Worm (Caenorhabditis elegans): Measurements from ENCODE around the gene H13N06.7.

H13N06.7 gene

ce11 chrX:15493322-15493721 is 9.6 kb upstream of the H13N06.7 start, which contains the start of gene gob-1:
Gene gob-1, plus strand, starts transcription at chrX:15493602.
- TF ChIP-seq nhr-76 (tag; optimal IDR thresholded peaks at IDR 0.05) (no peak), elt-1 (tag; optimal IDR thresholded peaks at IDR 0.05; ENCODE audit: borderline replicate concordance, insufficient read depth) (no peak), hlh-1 (tag; optimal IDR thresholded peaks at IDR 0.05) (no peak), elt-3 (tag; optimal IDR thresholded peaks at IDR 0.05) (no peak), drap-1 (GFP tag; optimal IDR thresholded peaks at IDR 0.05) (no peak), unc-39 (tag; optimal IDR thresholded peaks at IDR 0.05) (no peak), bed-3 (GFP tag; optimal IDR thresholded peaks at IDR 0.05) (no peak), nhr-12 (tag; optimal IDR thresholded peaks at IDR 0.05) (no peak)

DNA sequence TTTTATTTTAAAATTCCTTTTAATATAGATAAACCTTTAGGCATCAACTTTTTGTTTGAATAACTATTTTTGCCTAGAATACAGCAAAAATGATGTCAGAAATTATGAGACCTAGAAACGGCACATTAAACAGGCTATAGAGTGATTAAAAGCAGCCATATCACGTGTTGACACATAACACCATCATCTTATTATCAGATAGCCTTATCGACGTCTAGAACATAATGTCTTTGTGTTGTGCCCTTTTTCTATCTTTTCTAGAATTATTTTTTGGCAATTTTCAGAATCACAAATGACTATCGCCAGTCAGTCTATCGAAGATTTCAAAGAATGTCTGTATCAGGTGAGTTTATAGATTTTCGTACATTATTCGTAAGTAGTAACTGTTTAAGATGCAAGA is 8.8 kb upstream of the H13N06.7 start:
- no peak for TF ChIP-seq tbx-8 (GFP tag; optimal IDR thresholded peaks at IDR 0.05)
- TF ChIP-seq ceh-83 (GFP tag; optimal IDR thresholded peaks at IDR 0.05) = no peak
- TF ChIP-seq elt-1 (tag; optimal IDR thresholded peaks at IDR 0.05; ENCODE audit: borderline replicate concordance, insufficient read depth) = no peak
- TF ChIP-seq elt-3 (tag; optimal IDR thresholded peaks at IDR 0.05) = no peak

DNA sequence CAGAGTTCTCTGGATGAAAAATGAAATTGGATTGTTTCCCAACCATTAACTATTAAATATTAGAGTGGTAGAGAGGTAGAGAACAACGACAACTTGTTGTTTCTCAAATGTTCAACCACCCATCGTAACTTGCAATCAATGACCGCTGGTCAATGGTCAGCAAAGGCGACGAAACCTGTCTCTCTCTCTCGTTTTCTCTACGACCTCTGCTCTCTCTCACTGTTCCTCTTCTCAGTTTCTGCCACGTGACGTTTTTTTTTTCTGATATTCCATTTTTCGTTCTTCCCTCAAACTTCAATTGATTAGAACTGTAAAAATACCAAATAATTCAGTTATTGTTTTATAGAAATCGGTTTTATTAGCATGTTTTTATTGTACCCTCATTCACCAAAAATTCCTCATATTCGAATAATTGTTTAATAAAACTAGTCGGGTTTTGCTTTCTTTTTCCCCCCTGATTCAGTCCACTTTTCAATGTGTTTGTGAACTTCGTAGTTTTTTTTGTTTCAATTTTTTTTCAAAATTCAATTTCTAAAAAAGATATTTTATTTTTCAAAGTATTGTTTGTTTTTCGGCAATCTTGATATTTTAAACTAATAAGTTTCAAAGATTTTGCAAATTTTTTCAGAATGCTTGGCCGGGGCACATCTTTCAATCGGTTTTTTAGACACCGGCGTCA is 5.9 kb upstream of the H13N06.7 start, which contains the start of gene suox-1:
Gene suox-1, plus strand, starts transcription at position 629 of the 679 bp plus-strand sequence.
- no peak for TF ChIP-seq lin-32 (GFP tag; optimal IDR thresholded peaks at IDR 0.05)
- no peak for TF ChIP-seq nhr-237 (tag; optimal IDR thresholded peaks at IDR 0.05)
- no peak for TF ChIP-seq unc-62 (GFP tag; optimal IDR thresholded peaks at IDR 0.05)
- TF ChIP-seq tbx-8 (GFP tag; optimal IDR thresholded peaks at IDR 0.05) = no peak
- TF ChIP-seq mls-2 (tag; optimal IDR thresholded peaks at IDR 0.05) = no peak
- TF ChIP-seq mab-5 (tag; optimal IDR thresholded peaks at IDR 0.05) = no peak
- no peak for TF ChIP-seq blmp-1 (tag; optimal IDR thresholded peaks at IDR 0.05)
- no peak for TF ChIP-seq ceh-43 (GFP tag; optimal IDR thresholded peaks at IDR 0.05)

DNA sequence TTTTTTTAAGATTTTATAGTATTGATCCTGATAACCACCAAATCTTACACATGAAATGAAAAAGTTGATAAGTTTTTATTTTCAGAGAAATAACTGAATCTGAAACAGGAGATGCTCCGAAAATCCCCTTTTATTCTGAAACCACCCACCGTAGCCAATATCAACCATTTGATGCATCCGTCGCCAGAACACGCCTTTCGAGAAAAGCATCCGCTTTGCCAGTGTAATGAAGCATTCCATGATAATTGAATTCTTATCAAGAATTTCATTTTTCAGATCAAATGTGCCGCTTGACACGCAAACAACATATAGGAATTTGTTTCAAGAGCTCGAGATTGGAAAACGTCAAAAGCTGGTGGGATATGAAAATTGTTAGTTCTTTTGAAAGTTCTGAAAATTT is 1.9 kb downstream of the H13N06.7 start, which contains the start of gene tbh-1:
Gene tbh-1, minus strand, starts transcription at position 101 of the 400 bp plus-strand sequence.
- TF ChIP-seq blmp-1 (tag; optimal IDR thresholded peaks at IDR 0.05) = no peak
- no peak for TF ChIP-seq ztf-11 (tag; optimal IDR thresholded peaks at IDR 0.05)
- TF ChIP-seq ceh-39 (tag; optimal IDR thresholded peaks at IDR 0.05) = no peak
- no peak for TF ChIP-seq elt-3 (tag; optimal IDR thresholded peaks at IDR 0.05)
- TF ChIP-seq mls-2 (tag; optimal IDR thresholded peaks at IDR 0.05) = no peak

ce11 chrX:15507830-15508347 is 5.0 kb downstream of the H13N06.7 start, which contains the start of gene zipt-7.2:
Gene zipt-7.2, minus strand, starts transcription at chrX:15507880.
- TF ChIP-seq lsy-2 (tag; optimal IDR thresholded peaks at IDR 0.05) = no peak
- TF ChIP-seq tbx-8 (GFP tag; optimal IDR thresholded peaks at IDR 0.05) = no peak
- TF ChIP-seq ceh-83 (GFP tag; optimal IDR thresholded peaks at IDR 0.05) = peak; percentile 1
- TF ChIP-seq elt-3 (tag; optimal IDR thresholded peaks at IDR 0.05) = no peak
- peak; percentile 10 for TF ChIP-seq elt-1 (tag; optimal IDR thresholded peaks at IDR 0.05; ENCODE audit: borderline replicate concordance, insufficient read depth)
- TF ChIP-seq nhr-28 (tag; optimal IDR thresholded peaks at IDR 0.05) = no peak
- TF ChIP-seq ces-1 (GFP tag; optimal IDR thresholded peaks at IDR 0.05) = no peak
- peak; percentile 36 for TF ChIP-seq lin-13 (tag; optimal IDR thresholded peaks at IDR 0.05)
- peak; percentile 47 for TF ChIP-seq unc-120 (tag; optimal IDR thresholded peaks at IDR 0.05; ENCODE audit: poor library complexity, severe bottlenecking)
- peak; percentile 12 for TF ChIP-seq nhr-2 (tag; optimal IDR thresholded peaks at IDR 0.05)
- no peak for TF ChIP-seq blmp-1 (tag; optimal IDR thresholded peaks at IDR 0.05)
- no peak for TF ChIP-seq unc-62 (GFP tag; optimal IDR thresholded peaks at IDR 0.05)
- TF ChIP-seq mab-5 (tag; optimal IDR thresholded peaks at IDR 0.05) = no peak
- no peak for TF ChIP-seq drap-1 (GFP tag; optimal IDR thresholded peaks at IDR 0.05)
- TF ChIP-seq cnd-1 (tag; optimal IDR thresholded peaks at IDR 0.05) = peak; percentile 80
- TF ChIP-seq mep-1 (tag; optimal IDR thresholded peaks at IDR 0.05) = peak; percentile 62
- TF ChIP-seq ztf-11 (tag; optimal IDR thresholded peaks at IDR 0.05) = peak; percentile 1
- TF ChIP-seq nhr-12 (tag; optimal IDR thresholded peaks at IDR 0.05) = no peak
- peak; percentile 6 for TF ChIP-seq ceh-39 (tag; optimal IDR thresholded peaks at IDR 0.05)
- TF ChIP-seq pha-4 (tag; optimal IDR thresholded peaks at IDR 0.05) = peak; percentile 74
- TF ChIP-seq lin-32 (GFP tag; optimal IDR thresholded peaks at IDR 0.05) = no peak
- TF ChIP-seq zip-8 (tag; optimal IDR thresholded peaks at IDR 0.05) = no peak
- peak; percentile 34 for TF ChIP-seq hlh-1 (tag; optimal IDR thresholded peaks at IDR 0.05)
- no peak for TF ChIP-seq nhr-76 (tag; optimal IDR thresholded peaks at IDR 0.05)
- no peak for TF ChIP-seq sptf-1 (tag; optimal IDR thresholded peaks at IDR 0.05)
- no peak for TF ChIP-seq M03D4.4 (tag; optimal IDR thresholded peaks at IDR 0.05)
- TF ChIP-seq flh-1 (GFP tag; optimal IDR thresholded peaks at IDR 0.05) = no peak
- no peak for TF ChIP-seq bed-3 (GFP tag; optimal IDR thresholded peaks at IDR 0.05)
- no peak for TF ChIP-seq nhr-237 (tag; optimal IDR thresholded peaks at IDR 0.05)
- TF ChIP-seq mls-2 (tag; optimal IDR thresholded peaks at IDR 0.05) = no peak
- TF ChIP-seq ham-2 (GFP tag; optimal IDR thresholded peaks at IDR 0.05) = no peak
- no peak for TF ChIP-seq ceh-43 (GFP tag; optimal IDR thresholded peaks at IDR 0.05)
